Worm (Caenorhabditis elegans): ENCODE results near the gene nlp-6.

ce11 chrX:17626599-17626998 lies 35.6 kb upstream of the nlp-6 start:
- TF ChIP-seq flt-1 (GFP tag; IDR thresholded peaks at IDR 0.05): no peak
- no peak for TF ChIP-seq T22C8.4 (GFP tag; IDR thresholded peaks at IDR 0.05)

Data from whole organism, midembryonic.